Worm (Caenorhabditis elegans) whole organism, young adult: ENCODE measurements around the gene hpo-31.

Experiments used
- C06A6.2 ChIP-seq: fragments of 200-800 bp; sonication (Bioruptor generic); conservative IDR thresholded peaks from 2 replicates; pipeline ENCODE4 v1.3.6; 2022; ENCODE audit warnings: missing genetic modification characterization, missing compliant biosample characterization
- D2030.7 ChIP-seq: fragments of 200-800 bp; sonication (Bioruptor generic); IDR thresholded peaks from 2 replicates; pipeline ENCODE4 v1.3.6; 2022; ENCODE audit warnings: missing genetic modification reagents, missing genetic modification characterization, missing compliant biosample characterization
- F22D6.2 ChIP-seq: sonication (generic microtip); optimal IDR thresholded peaks from 2 replicates; lab custom pipeline; 2016; ENCODE audit warnings: mild to moderate bottlenecking, missing genetic modification characterization, missing compliant biosample characterization
- F23B12.7 ChIP-seq: sonication (generic microtip); optimal IDR thresholded peaks from 2 replicates; lab custom pipeline; 2017; ENCODE audit warnings: missing genetic modification characterization, mild to moderate bottlenecking, missing compliant biosample characterization, antibody characterized with exemption, moderate library complexity; ENCODE audit not compliant: insufficient read depth
- F39B2.1 ChIP-seq: fragments of 200-800 bp; sonication (Bioruptor generic); IDR thresholded peaks from 2 replicates; pipeline ENCODE4 v1.3.6; 2022; ENCODE audit warnings: missing genetic modification reagents, missing genetic modification characterization, missing compliant biosample characterization
- F57C9.4 ChIP-seq: sonication (generic microtip); optimal IDR thresholded peaks from 2 replicates; lab custom pipeline; 2017; ENCODE audit warnings: mild to moderate bottlenecking, missing genetic modification characterization, missing compliant biosample characterization
- T07F8.4 ChIP-seq: sonication (generic microtip); optimal IDR thresholded peaks from 2 replicates; lab custom pipeline; 2016; ENCODE audit warnings: mild to moderate bottlenecking, missing genetic modification characterization, moderate library complexity, missing compliant biosample characterization
- T26A5.8 ChIP-seq: sonication (generic microtip); optimal IDR thresholded peaks from 2 replicates; lab custom pipeline; 2016; ENCODE audit warnings: missing genetic modification characterization, missing compliant biosample characterization
- ama-1 ChIP-seq, 3 experiments: fragments of 150-350 bp in 1 of 3; sonication (generic microtip) in 2 of 3; optimal IDR thresholded peaks; 2 replicates each; lab custom pipeline; 2014 to 2018; ENCODE audit warnings: missing biosample characterization in 2 of 3, missing genetic modification characterization in 2 of 3, missing genetic modification reagents in 2 of 3
- attf-5 ChIP-seq: fragments of 200-800 bp; sonication (Bioruptor generic); optimal IDR thresholded peaks from 2 replicates; lab custom pipeline; 2018; ENCODE audit warnings: mild to moderate bottlenecking, missing genetic modification characterization, missing compliant biosample characterization
- bed-2 ChIP-seq: fragments of 200-800 bp; sonication (Bioruptor generic); IDR thresholded peaks from 2 replicates; pipeline ENCODE4 v1.3.6; 2022; ENCODE audit warnings: missing genetic modification reagents, missing genetic modification characterization, missing compliant biosample characterization
- cebp-1 ChIP-seq, 2 experiments: fragments of 200-800 bp in 1 of 2; sonication (Bioruptor generic) in 1 of 2; sonication (generic microtip) in 1 of 2; IDR thresholded peaks in 1 of 2; optimal IDR thresholded peaks in 1 of 2; 2 replicates each; pipeline versions ENCODE4 v1.3.6 to Lab custom; 2017 to 2022; ENCODE audit warnings: missing compliant biosample characterization in 2 of 2, missing genetic modification characterization in 2 of 2, mild to moderate bottlenecking in 1 of 2, missing genetic modification reagents in 1 of 2, moderate library complexity in 1 of 2
- ceh-40 ChIP-seq: fragments of 200-800 bp; sonication (Bioruptor generic); IDR thresholded peaks from 2 replicates; pipeline ENCODE4 v1.3.6; 2022; ENCODE audit warnings: missing genetic modification characterization, missing compliant biosample characterization
- dpff-1 ChIP-seq: sonication (generic microtip); optimal IDR thresholded peaks from 2 replicates; lab custom pipeline; 2017; ENCODE audit warnings: mild to moderate bottlenecking, missing genetic modification characterization, missing compliant biosample characterization
- egl-44 ChIP-seq: fragments of 200-800 bp; sonication (Bioruptor generic); IDR thresholded peaks from 2 replicates; pipeline ENCODE4 v1.3.6; 2022; ENCODE audit warnings: missing genetic modification reagents, missing genetic modification characterization, missing compliant biosample characterization
- him-1 ChIP-seq: sonication (generic microtip); optimal IDR thresholded peaks from 2 replicates; lab custom pipeline; 2016; ENCODE audit warnings: missing genotype, missing genetic modification reagents, missing genetic modification characterization, missing compliant biosample characterization
- hlh-12 ChIP-seq: sonication (generic microtip); optimal IDR thresholded peaks from 2 replicates; lab custom pipeline; 2016; ENCODE audit warnings: missing genetic modification characterization, missing compliant biosample characterization
- hmg-20 ChIP-seq: fragments of 200-800 bp; sonication (Bioruptor generic); IDR thresholded peaks from 2 replicates; pipeline ENCODE4 v1.3.6; 2022; ENCODE audit warnings: missing genetic modification reagents, missing genetic modification characterization, missing compliant biosample characterization
- lin-26 ChIP-seq: fragments of 200-800 bp; sonication (Bioruptor generic); IDR thresholded peaks from 2 replicates; pipeline ENCODE4 v1.3.6; 2022; ENCODE audit warnings: missing genetic modification reagents, missing genetic modification characterization, missing compliant biosample characterization
- lsl-1 ChIP-seq: fragments of 200-800 bp; sonication (Bioruptor generic); optimal IDR thresholded peaks from 2 replicates; lab custom pipeline; 2018; ENCODE audit warnings: mild to moderate bottlenecking, missing genetic modification characterization, moderate library complexity, missing compliant biosample characterization
- lsy-27 ChIP-seq: sonication (generic microtip); optimal IDR thresholded peaks from 2 replicates; lab custom pipeline; 2017; ENCODE audit warnings: missing genetic modification characterization, mild to moderate bottlenecking, missing compliant biosample characterization, antibody characterized with exemption, missing genotype, borderline replicate concordance; ENCODE audit not compliant: insufficient read depth
- madf-6 ChIP-seq: fragments of 200-800 bp; sonication (Bioruptor generic); IDR thresholded peaks from 2 replicates; pipeline ENCODE4 v1.3.6; 2022; ENCODE audit warnings: missing genetic modification reagents, missing genetic modification characterization, missing compliant biosample characterization
- madf-8 ChIP-seq: fragments of 200-800 bp; sonication (Bioruptor generic); conservative IDR thresholded peaks from 2 replicates; pipeline ENCODE4 v1.3.6; 2022; ENCODE audit warnings: missing genetic modification reagents, missing genetic modification characterization, missing compliant biosample characterization
- mcd-1 ChIP-seq: fragments of 200-800 bp; sonication (Bioruptor generic); IDR thresholded peaks from 2 replicates; pipeline ENCODE4 v1.3.6; 2022; ENCODE audit warnings: missing genetic modification reagents, missing genetic modification characterization, missing compliant biosample characterization
- mxl-1 ChIP-seq: sonication (generic microtip); optimal IDR thresholded peaks from 2 replicates; lab custom pipeline; 2016; ENCODE audit warnings: missing genetic modification characterization, missing compliant biosample characterization
- nfya-1 ChIP-seq: sonication (generic microtip); optimal IDR thresholded peaks from 2 replicates; lab custom pipeline; 2017; ENCODE audit warnings: antibody characterized with exemption, missing compliant biosample characterization, missing genetic modification characterization, borderline replicate concordance; ENCODE audit not compliant: insufficient read depth
- nhr-27 ChIP-seq: fragments of 200-800 bp; sonication (Bioruptor generic); optimal IDR thresholded peaks from 2 replicates; lab custom pipeline; 2018; ENCODE audit warnings: mild to moderate bottlenecking, missing genetic modification characterization, moderate library complexity, missing compliant biosample characterization
- pha-4 ChIP-seq: fragments of 150-350 bp; sonication (generic microtip); optimal IDR thresholded peaks from 2 replicates; lab custom pipeline; 2014; ENCODE audit warnings: missing biosample characterization, missing genetic modification reagents, missing genetic modification characterization
- rec-8 ChIP-seq, 2 experiments: sonication (generic microtip); optimal IDR thresholded peaks; 2 replicates each; lab custom pipeline; 2016; ENCODE audit warnings: mild to moderate bottlenecking in 2 of 2, missing genetic modification characterization in 2 of 2, missing genetic modification reagents in 2 of 2, missing genotype in 2 of 2, missing biosample characterization in 1 of 2, missing compliant biosample characterization in 1 of 2, moderate library complexity in 1 of 2
- sea-2 ChIP-seq: fragments of 200-800 bp; sonication (Bioruptor generic); IDR thresholded peaks from 2 replicates; pipeline ENCODE4 v1.3.6; 2022; ENCODE audit warnings: missing genetic modification characterization, missing compliant biosample characterization
- snpc-1.3 ChIP-seq: sonication (generic microtip); optimal IDR thresholded peaks from 2 replicates; lab custom pipeline; 2017; ENCODE audit warnings: missing genetic modification characterization, mild to moderate bottlenecking, missing compliant biosample characterization, antibody characterized with exemption, moderate library complexity, missing genotype, missing genetic modification reagents; ENCODE audit not compliant: insufficient read depth
- snpc-3.4 ChIP-seq: sonication (generic microtip); optimal IDR thresholded peaks from 2 replicates; lab custom pipeline; 2017; ENCODE audit warnings: missing genetic modification characterization, mild to moderate bottlenecking, missing compliant biosample characterization, antibody characterized with exemption, moderate library complexity, missing genotype, missing genetic modification reagents
- snpc-4 ChIP-seq, 5 experiments: fragments of 150-350 bp in 1 of 5; sonication (generic microtip) in 4 of 5; optimal IDR thresholded peaks; 2 replicates each; lab custom pipeline; 2014 to 2018; ENCODE audit warnings: missing genetic modification characterization in 5 of 5, missing biosample characterization in 3 of 5, antibody characterized with exemption in 2 of 5, mild to moderate bottlenecking in 2 of 5, missing compliant biosample characterization in 2 of 5, missing genotype in 2 of 5, moderate library complexity in 2 of 5, missing genetic modification reagents in 1 of 5
- somi-1 ChIP-seq: fragments of 200-800 bp; sonication (Bioruptor generic); optimal IDR thresholded peaks from 2 replicates; lab custom pipeline; 2018; ENCODE audit warnings: mild to moderate bottlenecking, missing genetic modification characterization, missing compliant biosample characterization
- sptf-2 ChIP-seq: fragments of 200-800 bp; sonication (Bioruptor generic); optimal IDR thresholded peaks from 2 replicates; lab custom pipeline; 2018; ENCODE audit warnings: mild to moderate bottlenecking, missing genetic modification characterization, missing compliant biosample characterization
- tbx-9 ChIP-seq: sonication (generic microtip); optimal IDR thresholded peaks from 2 replicates; lab custom pipeline; 2016; ENCODE audit warnings: borderline replicate concordance, missing genetic modification characterization, inconsistent platforms, missing compliant biosample characterization
- tlf-1 ChIP-seq: fragments of 200-800 bp; sonication (Bioruptor generic); optimal IDR thresholded peaks from 2 replicates; lab custom pipeline; 2018; ENCODE audit warnings: mild to moderate bottlenecking, missing genetic modification characterization, missing compliant biosample characterization
- unc-130 ChIP-seq: sonication (generic microtip); optimal IDR thresholded peaks from 2 replicates; lab custom pipeline; 2016; ENCODE audit warnings: missing genetic modification reagents, missing genetic modification characterization, missing compliant biosample characterization
- xnd-1 ChIP-seq: sonication (generic microtip); optimal IDR thresholded peaks from 2 replicates; lab custom pipeline; 2016; ENCODE audit warnings: missing genotype, missing genetic modification reagents, missing genetic modification characterization, missing compliant biosample characterization
- zfh-2 ChIP-seq: fragments of 200-800 bp; sonication (Bioruptor generic); conservative IDR thresholded peaks from 2 replicates; pipeline ENCODE4 v1.3.6; 2022; ENCODE audit warnings: missing genetic modification reagents, missing genetic modification characterization, missing compliant biosample characterization
- ztf-22 ChIP-seq: fragments of 200-800 bp; sonication (Bioruptor generic); optimal IDR thresholded peaks from 2 replicates; lab custom pipeline; 2018; ENCODE audit warnings: mild to moderate bottlenecking, missing genetic modification characterization, moderate library complexity, missing compliant biosample characterization
- ztf-26 ChIP-seq: sonication (generic microtip); optimal IDR thresholded peaks from 2 replicates; lab custom pipeline; 2017; ENCODE audit warnings: missing genetic modification characterization, missing compliant biosample characterization
- ztf-28 ChIP-seq: fragments of 200-800 bp; sonication (Bioruptor generic); IDR thresholded peaks from 2 replicates; pipeline ENCODE4 v1.3.6; 2022; ENCODE audit warnings: missing genetic modification reagents, missing genetic modification characterization, missing compliant biosample characterization

The hpo-31 gene

ce11 chrV:13785767-13786166, 37.1 kb upstream of the hpo-31 start (continued):
- TF ChIP-seq snpc-1.3 (tag; lab: Kevin White, UChicago), result no peak

DNA sequence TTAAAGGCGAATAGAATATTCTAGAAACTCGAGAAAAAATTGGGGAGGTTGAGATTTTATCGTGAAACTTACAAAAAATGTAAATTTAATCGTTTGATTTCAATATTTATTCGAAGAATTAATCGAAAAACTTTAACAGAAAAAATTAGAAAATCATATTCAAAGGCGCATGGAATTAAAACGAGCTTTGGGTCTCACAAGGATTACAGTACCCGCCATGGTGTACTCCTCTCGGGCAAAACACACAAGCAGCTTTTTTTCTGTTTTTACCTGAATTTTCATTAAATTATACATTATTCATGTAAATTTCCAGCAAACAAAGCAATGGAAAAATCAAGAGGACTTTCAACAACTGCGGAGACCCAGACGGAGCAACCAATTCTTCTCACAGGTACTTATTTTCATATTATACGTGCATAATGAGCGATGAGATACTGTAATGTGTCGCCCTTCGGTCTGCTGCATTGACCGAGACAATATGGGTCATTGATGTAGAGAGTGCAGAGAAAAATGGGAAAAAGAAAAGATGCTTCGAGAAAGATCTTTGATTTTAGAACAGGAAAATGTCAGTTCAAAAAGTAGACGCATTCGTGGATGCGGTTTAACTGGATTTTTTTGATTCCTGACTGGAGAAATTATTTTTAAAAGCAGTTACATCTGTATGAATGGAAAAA, 35.5 kb upstream of the hpo-31 start, which contains the start of the genes F53C11.4 and F53C11.5:
Gene F53C11.4, minus strand, starts transcription at position 128 of the 674 bp plus-strand sequence.
Gene F53C11.5, plus strand, starts transcription at position 325 of the 674 bp plus-strand sequence.
- TF ChIP-seq dpff-1 (tag; lab: Kevin White, UChicago) (no peak), hmg-20 (GFP tag; lab: Robert Waterston, UW) (no peak), egl-44 (no peak), mxl-1 (tag; lab: Kevin White, UChicago) (no peak), mcd-1 (GFP tag; lab: Robert Waterston, UW) (peak; percentile 14; the same call in 1 of the 2 replicates), F22D6.2 (tag; lab: Kevin White, UChicago) (no peak), F39B2.1 (GFP tag; lab: Robert Waterston, UW) (no peak), xnd-1 (peak; percentile 54), bed-2 (GFP tag; lab: Robert Waterston, UW) (no peak), D2030.7 (GFP tag; lab: Robert Waterston, UW) (peak; percentile 25; the same call in 1 of the 2 replicates), attf-5 (GFP tag; lab: Kevin White, UChicago) (peak; percentile 13), ztf-26 (tag; lab: Kevin White, UChicago) (no peak), nhr-27 (tag; lab: Kevin White, UChicago) (no peak), madf-8 (GFP tag; lab: Robert Waterston, UW) (peak; percentile 59), ama-1 (optimal IDR thresholded peaks at IDR 0.05; lab: Kevin White, UChicago) (no peak), ama-1 (GFP tag; optimal IDR thresholded peaks at IDR 0.05; lab: Kevin White, UChicago) (no peak), madf-6 (peak; percentile 79), ztf-22 (GFP tag; lab: Kevin White, UChicago) (no peak), somi-1 (GFP tag; lab: Kevin White, UChicago) (no peak), snpc-3.4 (tag; lab: Kevin White, UChicago) (peak; percentile 27), ceh-40 (GFP tag; lab: Robert Waterston, UW) (no peak), cebp-1 (GFP tag; IDR thresholded peaks at IDR 0.05; lab: Robert Waterston, UW) (no peak), cebp-1 (tag; optimal IDR thresholded peaks at IDR 0.05; lab: Kevin White, UChicago) (no peak), ztf-28 (no peak), F57C9.4 (tag; lab: Kevin White, UChicago) (no peak), snpc-1.3 (tag; lab: Kevin White, UChicago) (peak; percentile 9), rec-8 (tag; optimal IDR thresholded peaks at IDR 0.05; lab: Kevin White, UChicago) (no peak), nfya-1 (tag; lab: Kevin White, UChicago) (no peak), tbx-9 (no peak), unc-130 (no peak), snpc-4 (GFP tag; optimal IDR thresholded peaks at IDR 0.05; lab: Kevin White, UChicago) (peak; percentile 20), snpc-4 (tag; optimal IDR thresholded peaks at IDR 0.05; lab: Kevin White, UChicago) (peak in 2 of 4 experiments; percentile 18 to 42), C06A6.2 (GFP tag; lab: Robert Waterston, UW) (no peak), sptf-2 (no peak), lsl-1 (peak; percentile 88), hlh-12 (no peak), lsy-27 (tag; lab: Kevin White, UChicago) (no peak), him-1 (tag; lab: Kevin White, UChicago) (no peak), lin-26 (GFP tag; lab: Robert Waterston, UW) (no peak), tlf-1 (GFP tag; lab: Kevin White, UChicago) (peak; percentile 28), T26A5.8 (tag; lab: Kevin White, UChicago) (no peak), T07F8.4 (tag; lab: Kevin White, UChicago) (no peak), zfh-2 (GFP tag; lab: Robert Waterston, UW) (no peak), sea-2 (GFP tag; lab: Robert Waterston, UW) (no peak), F23B12.7 (no peak), pha-4 (tag; lab: Kevin White, UChicago) (peak; percentile 75)
